Worm (Caenorhabditis elegans) whole organism, late embryonic: ENCODE results near the gene ntl-2.

Experiments used
- ceh-22 ChIP-seq: sonication (generic microtip); optimal IDR thresholded peaks from 2 replicates; lab custom pipeline; 2017; ENCODE audit warnings: missing biosample characterization, missing genetic modification characterization
- fkh-10 ChIP-seq: fragments of 150-350 bp; optimal IDR thresholded peaks from 2 replicates; lab custom pipeline; 2014; ENCODE audit warnings: missing biosample characterization, missing genetic modification reagents, missing genetic modification characterization
- pax-1 ChIP-seq: fragments of 150-350 bp; optimal IDR thresholded peaks from 2 replicates; lab custom pipeline; 2014; ENCODE audit warnings: missing biosample characterization, missing genetic modification characterization
- tbx-2 ChIP-seq: sonication (generic microtip); optimal IDR thresholded peaks from 2 replicates; lab custom pipeline; 2016; ENCODE audit warnings: missing genetic modification characterization, missing compliant biosample characterization
- tbx-7 ChIP-seq: sonication (generic microtip); optimal IDR thresholded peaks from 2 replicates; lab custom pipeline; 2016; ENCODE audit warnings: missing genotype, missing genetic modification characterization, missing compliant biosample characterization

- TF ChIP-seq ceh-22 (no peak), tbx-7 (tag; lab: Kevin White, UChicago) (no peak), pax-1 (tag; lab: Kevin White, UChicago) (no peak), fkh-10 (GFP tag; lab: Kevin White, UChicago) (no peak), tbx-2 (no peak)
These were observed 25.4 kb downstream of the ntl-2 start, which contains the start of gene H20J04.9 for ce11 chrII:4350888-4351287.
